Worm (Caenorhabditis elegans): ENCODE results near the gene aqp-3.

aqp-3 gene

ce11 chrIV:11006868-11007267 lies 40.6 kb upstream of the aqp-3 start:
- TF ChIP-seq unc-62 (GFP tag; optimal IDR thresholded peaks at IDR 0.05 in 1 of 2) (peak in 1 of 2 experiments; percentile 66), unc-62 (tag; optimal IDR thresholded peaks at IDR 0.05) (no peak), nhr-28 (tag; optimal IDR thresholded peaks at IDR 0.05) (peak; percentile 18), dve-1 (tag; optimal IDR thresholded peaks at IDR 0.05; ENCODE audit: insufficient read depth) (peak; percentile 48), snpc-1.2 (GFP tag; IDR thresholded peaks at IDR 0.05) (no peak), vab-7 (GFP tag; IDR thresholded peaks at IDR 0.05) (no peak), zag-1 (tag; optimal IDR thresholded peaks at IDR 0.05) (no peak)

ce11 chrIV:11006383-11006782 lies 40.1 kb upstream of the aqp-3 start:
- TF ChIP-seq ceh-28 (tag; optimal IDR thresholded peaks at IDR 0.05) (no peak), nhr-11 (tag; optimal IDR thresholded peaks at IDR 0.05) (peak; percentile 76), mdt-29 (GFP tag; IDR thresholded peaks at IDR 0.05) (no peak), lsy-2 (tag; optimal IDR thresholded peaks at IDR 0.05) (peak in 1 of 2 experiments; percentile 3), ZK337.2 (GFP tag; IDR thresholded peaks at IDR 0.05) (no peak), hmg-1.1 (GFP tag; IDR thresholded peaks at IDR 0.05) (no peak), snpc-4 (tag; optimal IDR thresholded peaks at IDR 0.05) (no peak)

DNA sequence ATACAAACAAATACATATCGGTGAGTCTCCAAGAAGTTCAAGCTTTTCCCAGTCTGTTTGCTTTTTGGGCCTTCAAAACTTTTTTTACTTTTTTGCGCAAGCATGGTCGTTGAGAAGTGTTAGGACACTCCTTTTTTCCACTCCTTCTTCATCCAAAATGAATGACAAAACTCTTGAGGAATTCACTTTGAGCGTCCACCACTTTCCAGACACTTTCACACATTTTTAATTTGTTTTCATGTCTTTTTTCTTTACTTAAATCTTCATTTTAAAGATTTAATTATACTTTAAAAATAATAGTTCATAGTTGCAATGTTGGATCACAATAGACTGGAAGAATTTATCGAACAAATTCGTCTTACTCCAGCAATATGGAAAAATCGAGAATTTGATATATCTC lies 38.0 kb upstream of the aqp-3 start, which contains the start of gene F13H10.1:
Gene F13H10.1, plus strand, starts transcription at position 301 of the 400 bp plus-strand sequence.
- TF ChIP-seq nhr-6 (tag; optimal IDR thresholded peaks at IDR 0.05) (no peak), hmg-1.1 (GFP tag; IDR thresholded peaks at IDR 0.05) (no peak), Y75B8A.6 (GFP tag; IDR thresholded peaks at IDR 0.05) (no peak), spr-3 (GFP tag; optimal IDR thresholded peaks at IDR 0.05) (no peak), F10B5.3 (tag; optimal IDR thresholded peaks at IDR 0.05) (no peak), madf-9 (GFP tag; conservative IDR thresholded peaks at IDR 0.05) (no peak), nhr-237 (tag; optimal IDR thresholded peaks at IDR 0.05) (no peak), nhr-77 (tag; optimal IDR thresholded peaks at IDR 0.05) (no peak), D1046.2 (GFP tag; IDR thresholded peaks at IDR 0.05) (no peak), saeg-2 (GFP tag; IDR thresholded peaks at IDR 0.05) (no peak), Y5F2A.4 (GFP tag; optimal IDR thresholded peaks at IDR 0.05) (no peak)

DNA sequence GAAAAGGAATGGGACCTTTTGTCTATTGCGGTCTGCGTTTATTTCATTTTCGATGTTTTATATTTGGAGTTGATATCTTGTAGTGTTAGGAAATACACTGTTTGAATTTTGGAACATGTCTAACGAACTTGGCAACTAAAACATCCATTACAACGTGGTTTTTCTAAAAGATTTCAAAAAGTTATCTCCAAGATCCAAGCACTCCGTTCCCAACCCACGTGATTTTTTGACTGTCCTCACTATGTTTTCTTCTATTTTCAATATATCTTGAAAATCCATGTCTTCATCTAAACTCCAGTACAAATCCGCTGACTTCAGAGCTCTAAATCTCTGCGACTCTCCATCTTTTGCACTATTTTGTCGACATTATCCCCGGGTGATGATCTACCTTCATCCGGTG lies 35.4 kb upstream of the aqp-3 start, which contains the start of gene F13H10.9:
Gene F13H10.9, plus strand, starts transcription at position 301 of the 400 bp plus-strand sequence.
- TF ChIP-seq hif-1 (tag; optimal IDR thresholded peaks at IDR 0.05), result no peak
- no peak for TF ChIP-seq lin-15B (tag; optimal IDR thresholded peaks at IDR 0.05)
- no peak for TF ChIP-seq duxl-1 (tag; optimal IDR thresholded peaks at IDR 0.05; ENCODE audit: poor library complexity)
- TF ChIP-seq nhr-48 (tag; optimal IDR thresholded peaks at IDR 0.05), result no peak
- no peak for TF ChIP-seq unc-39 (tag; optimal IDR thresholded peaks at IDR 0.05)
- no peak for TF ChIP-seq daf-12 (tag; optimal IDR thresholded peaks at IDR 0.05)
- no peak for TF ChIP-seq dve-1 (tag; optimal IDR thresholded peaks at IDR 0.05; ENCODE audit: insufficient read depth)
- no peak for TF ChIP-seq lsy-2 (tag; optimal IDR thresholded peaks at IDR 0.05)
- TF ChIP-seq lin-39 (tag; optimal IDR thresholded peaks at IDR 0.05), result no peak
- TF ChIP-seq lin-13 (GFP tag; optimal IDR thresholded peaks at IDR 0.05), result no peak
- TF ChIP-seq ctbp-1 (GFP tag; IDR thresholded peaks at IDR 0.05), result no peak
- no peak for TF ChIP-seq T26A8.4 (GFP tag; IDR thresholded peaks at IDR 0.05)
- no peak for TF ChIP-seq fkh-10 (GFP tag; optimal IDR thresholded peaks at IDR 0.05)

- TF ChIP-seq mes-2 (tag; optimal IDR thresholded peaks at IDR 0.05; ENCODE audit: poor library complexity, severe bottlenecking) (no peak), D1046.2 (GFP tag; IDR thresholded peaks at IDR 0.05) (no peak), nhr-111 (GFP tag; optimal IDR thresholded peaks at IDR 0.05) (no peak), F44E2.7 (GFP tag; IDR thresholded peaks at IDR 0.05) (no peak), lin-13 (GFP tag; optimal IDR thresholded peaks at IDR 0.05) (no peak), ceh-44 (GFP tag; IDR thresholded peaks at IDR 0.05) (no peak), ctbp-1 (GFP tag; IDR thresholded peaks at IDR 0.05) (no peak), gei-8 (GFP tag; optimal IDR thresholded peaks at IDR 0.05) (no peak), ceh-62 (tag; optimal IDR thresholded peaks at IDR 0.05) (no peak), php-3 (GFP tag; IDR thresholded peaks at IDR 0.05) (no peak), lin-39 (tag; optimal IDR thresholded peaks at IDR 0.05) (no peak), lin-29 (GFP tag; IDR thresholded peaks at IDR 0.05) (no peak), zip-11 (GFP tag; IDR thresholded peaks at IDR 0.05) (no peak)
Measured at ce11 chrIV:10990699-10991098, 24.4 kb upstream of the aqp-3 start, which contains the start of gene F13H10.5. Gene F13H10.5, plus strand, starts transcription at chrIV:10990999.

Measured in whole organism, L4 larva.